Fruit fly (Drosophila melanogaster) whole organism: ENCODE data around the gene CG3106.

Experiments used
- CG8478 ChIP-seq: fragments of >200 bp; optimal IDR thresholded peaks from 2 replicates; lab custom pipeline; 2018; ENCODE audit warnings: inconsistent platforms
- Dll ChIP-seq: fragments of >200 bp; optimal IDR thresholded peaks from 2 replicates; lab custom pipeline; 2017
- EcR ChIP-seq, 2 experiments: fragments of >200 bp; optimal IDR thresholded peaks; 2 replicates each; lab custom pipeline; 2017; ENCODE audit warnings: missing biosample characterization in 2 of 2, missing genetic modification characterization in 2 of 2, missing genetic modification reagents in 2 of 2
- pan ChIP-seq: fragments of >200 bp; optimal IDR thresholded peaks from 2 replicates; lab custom pipeline; 2017
- psq ChIP-seq: fragments of >200 bp; optimal IDR thresholded peaks from 2 replicates; lab custom pipeline; 2017
- usp ChIP-seq: fragments of >200 bp; optimal IDR thresholded peaks from 2 replicates; lab custom pipeline; 2017; ENCODE audit warnings: missing biosample characterization, missing genetic modification characterization, mixed read lengths

Gene CG3106

dm6 chrX:9650757-9651594, 11.7 kb downstream of the CG3106 start:
- no peak for TF ChIP-seq usp (GFP tag; lab: Kevin White, UChicago)
- TF ChIP-seq EcR (GFP tag; optimal IDR thresholded peaks at IDR 0.05; lab: Kevin White, UChicago): peak in 1 of 2 experiments; percentile 56
- no peak for TF ChIP-seq pan (lab: Kevin White, UChicago)

DNA sequence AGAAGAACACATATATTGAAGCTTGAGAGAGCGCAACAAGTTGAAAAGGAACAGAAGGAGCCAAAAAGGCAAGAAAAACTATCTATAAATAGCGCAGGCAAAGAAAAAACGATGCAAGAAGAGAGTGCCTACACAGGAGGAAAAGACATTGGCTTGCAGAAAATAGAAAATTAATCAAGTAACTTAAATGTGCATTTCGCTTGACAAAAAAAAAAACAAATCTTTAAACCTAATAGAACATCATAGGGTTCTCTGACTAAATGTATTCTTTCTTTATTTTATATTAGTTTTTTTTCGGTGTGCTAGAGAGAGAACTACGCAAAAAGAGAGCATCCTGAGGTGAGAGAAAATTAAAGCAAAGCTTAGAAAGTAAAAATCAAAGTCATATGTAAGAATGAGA, 12.7 kb downstream of the CG3106 start:
- TF ChIP-seq psq (lab: Kevin White, UChicago) (no peak), usp (GFP tag; lab: Kevin White, UChicago) (no peak), pan (lab: Kevin White, UChicago) (no peak), Dll (lab: Kevin White, UChicago) (no peak), EcR (GFP tag; optimal IDR thresholded peaks at IDR 0.05; lab: Kevin White, UChicago) (no peak), CG8478 (lab: Kevin White, UChicago) (no peak)

DNA sequence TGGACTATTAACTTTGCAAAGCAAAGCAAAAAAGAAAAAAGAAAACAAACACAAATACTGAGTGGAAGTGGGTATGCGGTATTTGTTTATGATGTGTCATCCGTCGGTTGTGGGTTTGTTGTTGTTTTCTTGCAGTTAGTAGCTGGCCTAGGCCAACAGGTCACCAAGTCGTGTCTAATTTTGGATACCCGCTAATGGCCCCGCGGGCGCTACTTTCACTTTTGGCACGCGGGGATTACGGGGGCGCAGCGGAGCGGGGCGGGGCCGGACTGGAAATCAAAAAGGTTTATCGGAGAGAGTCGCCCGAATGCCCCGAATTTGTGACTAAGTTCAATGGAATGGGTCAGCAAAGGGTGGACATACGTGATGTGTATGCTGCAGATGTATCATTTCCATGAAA, 15.6 kb downstream of the CG3106 start:
- no peak for TF ChIP-seq psq (lab: Kevin White, UChicago)
- TF ChIP-seq pan (lab: Kevin White, UChicago): no peak
- TF ChIP-seq usp (GFP tag; lab: Kevin White, UChicago): no peak
- TF ChIP-seq EcR (GFP tag; optimal IDR thresholded peaks at IDR 0.05; lab: Kevin White, UChicago): no peak
- TF ChIP-seq CG8478 (lab: Kevin White, UChicago): no peak
- TF ChIP-seq Dll (lab: Kevin White, UChicago): no peak

DNA sequence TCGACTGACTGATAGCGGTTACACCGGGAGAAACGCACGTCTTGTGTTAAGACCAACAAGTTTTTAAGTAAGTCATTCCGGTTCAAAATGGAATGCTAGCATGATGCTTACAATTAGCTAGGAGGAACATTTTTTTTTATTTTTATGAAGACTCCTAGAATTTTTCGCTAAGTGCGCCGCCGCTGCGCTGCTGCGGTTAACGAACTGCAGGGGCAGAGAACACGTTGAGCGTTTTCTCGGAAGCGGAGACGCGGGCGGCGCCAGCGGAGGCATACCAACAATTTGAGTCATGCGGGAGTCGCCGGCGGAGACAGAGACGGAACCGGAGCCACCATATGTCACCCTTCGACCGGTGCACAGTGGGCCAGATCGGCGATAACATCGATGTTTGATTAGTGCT, 16.7 kb downstream of the CG3106 start:
- TF ChIP-seq Dll (lab: Kevin White, UChicago) (no peak), EcR (GFP tag; optimal IDR thresholded peaks at IDR 0.05; lab: Kevin White, UChicago) (peak; percentile 97 to 98)

dm6 chrX:9644828-9645227, 17.9 kb downstream of the CG3106 start:
- TF ChIP-seq usp (GFP tag; lab: Kevin White, UChicago) (no peak), Dll (lab: Kevin White, UChicago) (no peak), EcR (GFP tag; optimal IDR thresholded peaks at IDR 0.05; lab: Kevin White, UChicago) (no peak), pan (lab: Kevin White, UChicago) (no peak), CG8478 (lab: Kevin White, UChicago) (no peak), psq (lab: Kevin White, UChicago) (no peak)

- TF ChIP-seq psq (lab: Kevin White, UChicago) (no peak), usp (GFP tag; lab: Kevin White, UChicago) (no peak)
Measured at dm6 chrX:9641184-9641772, 21.4 kb downstream of the CG3106 start.

dm6 chrX:9640690-9641149, 22.0 kb downstream of the CG3106 start:
- TF ChIP-seq Dll (lab: Kevin White, UChicago) (no peak), EcR (GFP tag; optimal IDR thresholded peaks at IDR 0.05; lab: Kevin White, UChicago) (no peak), psq (lab: Kevin White, UChicago) (no peak), pan (lab: Kevin White, UChicago) (no peak), CG8478 (lab: Kevin White, UChicago) (no peak), usp (GFP tag; lab: Kevin White, UChicago) (no peak)

- TF ChIP-seq psq (lab: Kevin White, UChicago): no peak
- TF ChIP-seq CG8478 (lab: Kevin White, UChicago): no peak
- TF ChIP-seq Dll (lab: Kevin White, UChicago): no peak
- TF ChIP-seq EcR (GFP tag; optimal IDR thresholded peaks at IDR 0.05; lab: Kevin White, UChicago): no peak
- TF ChIP-seq usp (GFP tag; lab: Kevin White, UChicago): no peak
- no peak for TF ChIP-seq pan (lab: Kevin White, UChicago)
Measured at dm6 chrX:9638927-9639420, 23.7 kb downstream of the CG3106 start.

- TF ChIP-seq EcR (GFP tag; optimal IDR thresholded peaks at IDR 0.05; lab: Kevin White, UChicago) (no peak), CG8478 (lab: Kevin White, UChicago) (no peak), Dll (lab: Kevin White, UChicago) (no peak), psq (lab: Kevin White, UChicago) (no peak), usp (GFP tag; lab: Kevin White, UChicago) (no peak), pan (lab: Kevin White, UChicago) (no peak)
Measured at dm6 chrX:9636835-9637234, 25.9 kb downstream of the CG3106 start.

- TF ChIP-seq Dll (lab: Kevin White, UChicago): no peak
- TF ChIP-seq usp (GFP tag; lab: Kevin White, UChicago): no peak
- TF ChIP-seq pan (lab: Kevin White, UChicago): no peak
- no peak for TF ChIP-seq EcR (GFP tag; optimal IDR thresholded peaks at IDR 0.05; lab: Kevin White, UChicago)
- TF ChIP-seq CG8478 (lab: Kevin White, UChicago): no peak
- TF ChIP-seq psq (lab: Kevin White, UChicago): no peak
Measured at dm6 chrX:9617598-9618076, 45.1 kb downstream of the CG3106 start.

dm6 chrX:9615471-9615870, 47.2 kb downstream of the CG3106 start:
- TF ChIP-seq psq (lab: Kevin White, UChicago) (no peak), CG8478 (lab: Kevin White, UChicago) (no peak), usp (GFP tag; lab: Kevin White, UChicago) (no peak), pan (lab: Kevin White, UChicago) (no peak), Dll (lab: Kevin White, UChicago) (no peak), EcR (GFP tag; optimal IDR thresholded peaks at IDR 0.05; lab: Kevin White, UChicago) (no peak)
